Worm (Caenorhabditis elegans) whole organism, L4 larva: ENCODE results near the gene cah-3.

ENCODE experiments used
- egl-27 ChIP-seq: sonication (generic microtip); optimal IDR thresholded peaks from 3 replicates; lab custom pipeline; 2017; ENCODE audit warnings: missing biosample characterization, missing genetic modification reagents, missing genetic modification characterization
- fkh-10 ChIP-seq: fragments of 150-350 bp; optimal IDR thresholded peaks from 2 replicates; lab custom pipeline; 2014; ENCODE audit warnings: missing biosample characterization, missing genetic modification reagents, missing genetic modification characterization
- lin-1 ChIP-seq: fragments of 200-800 bp; sonication (Bioruptor generic); IDR thresholded peaks from 2 replicates; pipeline ENCODE4 v1.3.6; 2022; ENCODE audit warnings: missing genetic modification reagents, missing genetic modification characterization, missing compliant biosample characterization
- lin-38 ChIP-seq: fragments of 200-800 bp; sonication (Bioruptor generic); IDR thresholded peaks from 2 replicates; pipeline ENCODE4 v1.3.6; 2022; ENCODE audit warnings: missing genetic modification reagents, missing genetic modification characterization, missing compliant biosample characterization
- saeg-2 ChIP-seq: fragments of 200-800 bp; sonication (Bioruptor generic); IDR thresholded peaks from 2 replicates; pipeline ENCODE4 v1.3.6; 2022; ENCODE audit warnings: missing genetic modification reagents, missing genetic modification characterization, missing compliant biosample characterization
- snpc-4 ChIP-seq: fragments of 150-350 bp; optimal IDR thresholded peaks from 2 replicates; lab custom pipeline; 2014; ENCODE audit warnings: missing biosample characterization, missing genetic modification characterization
- unc-62 ChIP-seq, 3 experiments: fragments of 150-350 bp in 1 of 3; sonication (generic microtip); optimal IDR thresholded peaks in 2 of 3; peaks in 1 of 3; 1 replicate in 1 of 3; 2 replicates in 2 of 3; lab custom pipeline; 2014 to 2017; ENCODE audit warnings: missing biosample characterization in 3 of 3, missing genetic modification characterization in 3 of 3, missing genetic modification reagents in 3 of 3, missing genotype in 1 of 3

DNA sequence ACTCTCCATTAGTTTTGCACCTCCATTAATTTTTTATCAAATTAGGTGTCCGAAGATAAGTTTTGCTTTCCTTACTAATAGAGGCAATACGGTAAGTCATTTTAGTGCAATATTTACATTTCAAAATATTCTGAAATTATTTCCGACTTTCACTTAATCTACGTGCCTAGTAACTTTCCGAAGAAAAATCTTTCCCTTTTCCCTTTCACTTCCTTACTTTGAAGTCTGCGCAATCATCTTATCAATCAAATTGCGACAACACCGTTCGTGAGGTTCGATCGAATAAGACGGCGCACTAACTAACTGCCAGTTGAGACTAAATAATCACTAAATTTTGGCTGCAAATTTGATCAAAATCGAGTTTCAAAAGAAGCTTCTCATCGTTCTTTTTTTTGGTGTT, 46.6 kb downstream of the cah-3 start:
- TF ChIP-seq fkh-10 (no peak), lin-38 (GFP tag; lab: Robert Waterston, UW) (no peak), snpc-4 (no peak), egl-27 (tag; lab: Kevin White, UChicago) (no peak), lin-1 (GFP tag; lab: Robert Waterston, UW) (no peak), saeg-2 (GFP tag; lab: Robert Waterston, UW) (no peak), unc-62 (GFP tag; optimal IDR thresholded peaks at IDR 0.05 in 1 of 2; lab: Kevin White, UChicago) (no peak), unc-62 (tag; optimal IDR thresholded peaks at IDR 0.05; lab: Kevin White, UChicago) (no peak)
